Fruit fly (Drosophila melanogaster) whole organism, embryonic: ENCODE measurements around the gene fkh.

Source experiments
- CG10209 ChIP-seq: fragments of 200-800 bp; sonication (Bioruptor generic); optimal IDR thresholded peaks from 3 replicates; lab custom pipeline; 2017; ENCODE audit warnings: missing biosample characterization, mild to moderate bottlenecking, missing genetic modification characterization, missing genetic modification reagents
- CG13296 ChIP-seq: fragments of 200-800 bp; sonication (Bioruptor generic); optimal IDR thresholded peaks from 3 replicates; lab custom pipeline; 2018; ENCODE audit warnings: missing biosample characterization, mild to moderate bottlenecking, missing genetic modification characterization
- CG13624 ChIP-seq: fragments of 200-800 bp; sonication (Bioruptor generic); optimal IDR thresholded peaks from 2 replicates; lab custom pipeline; 2016; ENCODE audit warnings: missing biosample characterization, missing genetic modification characterization
- CG17359 ChIP-seq: fragments of 200-800 bp; sonication (Bioruptor generic); optimal IDR thresholded peaks from 3 replicates; lab custom pipeline; 2018; ENCODE audit warnings: missing biosample characterization, mild to moderate bottlenecking, missing genetic modification characterization, moderate library complexity
- CG18599 ChIP-seq: fragments of 200-800 bp; sonication (Bioruptor generic); optimal IDR thresholded peaks from 3 replicates; lab custom pipeline; 2017; ENCODE audit warnings: missing biosample characterization, missing genetic modification characterization, mild to moderate bottlenecking, moderate library complexity, missing genetic modification reagents
- CG2202 ChIP-seq: fragments of 200-800 bp; sonication (Bioruptor generic); optimal IDR thresholded peaks from 2 replicates; lab custom pipeline; 2018; ENCODE audit warnings: missing biosample characterization, mild to moderate bottlenecking, missing genetic modification characterization
- CG2889 ChIP-seq: fragments of 200-800 bp; sonication (Bioruptor generic); IDR thresholded peaks from 3 replicates; pipeline ENCODE4 v1.3.6; 2022; ENCODE audit warnings: missing biosample characterization, missing genetic modification characterization
- CG31441 ChIP-seq: fragments of 200-800 bp; sonication (Bioruptor generic); IDR thresholded peaks from 2 replicates; pipeline ENCODE4 v1.3.6; 2022; ENCODE audit warnings: missing biosample characterization, missing genetic modification characterization
- CG3407 ChIP-seq: fragments of 200-800 bp; sonication (Bioruptor generic); optimal IDR thresholded peaks from 2 replicates; lab custom pipeline; 2018; ENCODE audit warnings: missing biosample characterization, mild to moderate bottlenecking, missing genetic modification characterization
- CG3847 ChIP-seq: fragments of 200-800 bp; sonication (Bioruptor generic); IDR thresholded peaks from 2 replicates; pipeline ENCODE4 v1.3.6; 2022; ENCODE audit warnings: missing biosample characterization, missing genetic modification characterization
- CG4328 ChIP-seq: fragments of 200-800 bp; sonication (Bioruptor generic); optimal IDR thresholded peaks from 3 replicates; lab custom pipeline; 2017; ENCODE audit warnings: missing biosample characterization, missing genetic modification reagents, missing genetic modification characterization
- CG4404 ChIP-seq: fragments of 200-800 bp; sonication (Bioruptor generic); IDR thresholded peaks from 2 replicates; pipeline ENCODE4 v1.3.6; 2022; ENCODE audit warnings: missing biosample characterization, missing genetic modification characterization
- CG4730 ChIP-seq: fragments of 200-800 bp; sonication (Bioruptor generic); IDR thresholded peaks from 2 replicates; pipeline ENCODE4 v1.3.6; 2022; ENCODE audit warnings: missing biosample characterization, missing genetic modification characterization
- CG5953 ChIP-seq: fragments of 200-800 bp; sonication (Bioruptor generic); IDR thresholded peaks from 2 replicates; pipeline ENCODE4 v1.3.6; 2022; ENCODE audit warnings: missing biosample characterization, missing genetic modification characterization
- CG6689 ChIP-seq: fragments of 200-800 bp; sonication (Bioruptor generic); IDR thresholded peaks from 2 replicates; pipeline ENCODE4 v1.3.6; 2022; ENCODE audit warnings: missing biosample characterization, missing genetic modification characterization
- CG7271 ChIP-seq: fragments of 200-800 bp; sonication (Bioruptor generic); optimal IDR thresholded peaks from 2 replicates; lab custom pipeline; 2018; ENCODE audit warnings: missing biosample characterization, mild to moderate bottlenecking, missing genetic modification characterization, moderate library complexity
- CG9876 ChIP-seq: fragments of 200-800 bp; sonication (Bioruptor generic); optimal IDR thresholded peaks from 2 replicates; lab custom pipeline; 2016; ENCODE audit warnings: missing biosample characterization, missing genetic modification characterization
- D ChIP-seq, 2 experiments: fragments of 200-800 bp in 1 of 2; fragments of >200 bp in 1 of 2; sonication (Bioruptor generic) in 1 of 2; optimal IDR thresholded peaks; 2 replicates in 1 of 2; 3 replicates in 1 of 2; lab custom pipeline; 2017; ENCODE audit warnings: mild to moderate bottlenecking in 1 of 2, missing biosample characterization in 1 of 2, missing genetic modification characterization in 1 of 2, missing genetic modification reagents in 1 of 2
- Dll ChIP-seq: fragments of 200-800 bp; sonication (Bioruptor generic); IDR thresholded peaks from 4 replicates; pipeline ENCODE4 v1.3.6; 2022; ENCODE audit warnings: missing biosample characterization, missing genetic modification characterization; ENCODE audit not compliant: partially characterized antibody
- Doc3 ChIP-seq: fragments of 200-800 bp; sonication (Bioruptor generic); IDR thresholded peaks from 3 replicates; pipeline ENCODE4 v1.3.6; 2022; ENCODE audit warnings: missing biosample characterization, missing genetic modification characterization; ENCODE audit not compliant: partially characterized antibody
- Fer2 ChIP-seq: fragments of 200-800 bp; sonication (Bioruptor generic); optimal IDR thresholded peaks from 2 replicates; lab custom pipeline; 2018; ENCODE audit warnings: missing biosample characterization, mild to moderate bottlenecking, missing genetic modification characterization, moderate library complexity
- GATAe ChIP-seq: fragments of 200-800 bp; sonication (Bioruptor generic); conservative IDR thresholded peaks from 2 replicates; pipeline ENCODE4 v1.3.6; 2022; ENCODE audit warnings: missing biosample characterization, missing genetic modification characterization
- HLH4C ChIP-seq: fragments of 200-800 bp; sonication (Bioruptor generic); IDR thresholded peaks from 3 replicates; pipeline ENCODE4 v1.3.6; 2022; ENCODE audit warnings: missing biosample characterization, missing genetic modification characterization; ENCODE audit not compliant: partially characterized antibody
- HLHmδ ChIP-seq: fragments of 200-800 bp; sonication (Bioruptor generic); optimal IDR thresholded peaks from 2 replicates; lab custom pipeline; 2018; ENCODE audit warnings: missing biosample characterization, mild to moderate bottlenecking, missing genetic modification characterization, moderate library complexity
- Hey ChIP-seq: fragments of 200-800 bp; sonication (Bioruptor generic); optimal IDR thresholded peaks from 3 replicates; lab custom pipeline; 2018; ENCODE audit warnings: missing biosample characterization, mild to moderate bottlenecking, missing genetic modification characterization
- Hr78 ChIP-seq, 2 experiments: fragments of 200-800 bp in 1 of 2; fragments of >200 bp in 1 of 2; sonication (Bioruptor generic) in 1 of 2; optimal IDR thresholded peaks; 2 replicates each; lab custom pipeline; 2017 to 2019; ENCODE audit warnings: missing biosample characterization in 2 of 2, missing genetic modification characterization in 2 of 2, mild to moderate bottlenecking in 1 of 2, moderate library complexity in 1 of 2
- MBD-R2 ChIP-seq: fragments of 200-800 bp; sonication (Bioruptor generic); IDR thresholded peaks from 2 replicates; pipeline ENCODE4 v1.3.6; 2022; ENCODE audit warnings: missing biosample characterization, missing genetic modification characterization
- Mad ChIP-seq: fragments of 200-800 bp; sonication (Bioruptor generic); optimal IDR thresholded peaks from 2 replicates; lab custom pipeline; 2016; ENCODE audit warnings: missing biosample characterization, missing genetic modification characterization
- Myb ChIP-seq: fragments of 200-800 bp; sonication (Bioruptor generic); optimal IDR thresholded peaks from 2 replicates; lab custom pipeline; 2016; ENCODE audit warnings: missing biosample characterization, missing genetic modification characterization
- NC2α ChIP-seq: fragments of 200-800 bp; sonication (Bioruptor generic); optimal IDR thresholded peaks from 2 replicates; lab custom pipeline; 2016; ENCODE audit warnings: missing biosample characterization, missing genetic modification characterization
- Neu2 ChIP-seq: fragments of 200-800 bp; sonication (Bioruptor generic); optimal IDR thresholded peaks from 3 replicates; lab custom pipeline; 2016; ENCODE audit warnings: missing biosample characterization, missing genetic modification characterization, borderline replicate concordance
- PHDP ChIP-seq: fragments of 200-800 bp; sonication (Bioruptor generic); optimal IDR thresholded peaks from 3 replicates; lab custom pipeline; 2018; ENCODE audit warnings: missing biosample characterization, mild to moderate bottlenecking, missing genetic modification characterization, moderate library complexity
- Stat92E ChIP-seq, 3 experiments: fragments of >200 bp in 2 of 3; fragments of 200-800 bp in 1 of 3; sonication (Bioruptor generic) in 1 of 3; optimal IDR thresholded peaks; 2 replicates each; lab custom pipeline; 2017 to 2019; ENCODE audit warnings: missing biosample characterization in 3 of 3, missing genetic modification characterization in 3 of 3, mild to moderate bottlenecking in 1 of 3, moderate library complexity in 1 of 3
- Xbp1 ChIP-seq: fragments of 200-800 bp; sonication (Bioruptor generic); optimal IDR thresholded peaks from 3 replicates; lab custom pipeline; 2016; ENCODE audit warnings: missing biosample characterization, mild to moderate bottlenecking, missing genetic modification characterization
- bigmax ChIP-seq: fragments of 200-800 bp; sonication (Bioruptor generic); optimal IDR thresholded peaks from 2 replicates; lab custom pipeline; 2018; ENCODE audit warnings: missing biosample characterization, mild to moderate bottlenecking, missing genetic modification characterization
- btn ChIP-seq: fragments of 200-800 bp; sonication (Bioruptor generic); optimal IDR thresholded peaks from 2 replicates; lab custom pipeline; 2016; ENCODE audit warnings: missing biosample characterization, missing genetic modification characterization
- corto ChIP-seq: fragments of 200-800 bp; sonication (Bioruptor generic); optimal IDR thresholded peaks from 2 replicates; lab custom pipeline; 2016; ENCODE audit warnings: missing biosample characterization, mild to moderate bottlenecking, missing genetic modification characterization, moderate library complexity
- dimm ChIP-seq: fragments of 200-800 bp; sonication (Bioruptor generic); IDR thresholded peaks from 2 replicates; pipeline ENCODE4 v1.3.6; 2022; ENCODE audit warnings: missing biosample characterization, missing genetic modification characterization
- gcm2 ChIP-seq: fragments of 200-800 bp; sonication (Bioruptor generic); optimal IDR thresholded peaks from 2 replicates; lab custom pipeline; 2016; ENCODE audit warnings: missing biosample characterization, missing genetic modification characterization
- gem ChIP-seq: fragments of 200-800 bp; sonication (Bioruptor generic); optimal IDR thresholded peaks from 2 replicates; lab custom pipeline; 2019; ENCODE audit warnings: missing biosample characterization, mild to moderate bottlenecking, missing genetic modification characterization, moderate library complexity
- insv ChIP-seq, 2 experiments: fragments of 200-800 bp; sonication (Bioruptor generic); optimal IDR thresholded peaks; 3 replicates each; lab custom pipeline; 2016 to 2018; ENCODE audit warnings: missing biosample characterization in 2 of 2, missing genetic modification characterization in 2 of 2
- otp ChIP-seq: fragments of 200-800 bp; sonication (Bioruptor generic); IDR thresholded peaks from 3 replicates; pipeline ENCODE4, ENCODE4 v1.3.6; 2022; ENCODE audit warnings: missing biosample characterization, missing genetic modification characterization
- pb ChIP-seq: fragments of 200-800 bp; sonication (Bioruptor generic); optimal IDR thresholded peaks from 3 replicates; lab custom pipeline; 2016; ENCODE audit warnings: missing biosample characterization, missing genetic modification characterization
- row ChIP-seq: fragments of 200-800 bp; sonication (Bioruptor generic); IDR thresholded peaks from 3 replicates; pipeline ENCODE4 v1.3.6; 2022; ENCODE audit warnings: missing biosample characterization, missing genetic modification characterization
- sc ChIP-seq, 3 experiments: fragments of >200 bp in 2 of 3; fragments of 200-800 bp in 1 of 3; sonication (Bioruptor generic) in 1 of 3; optimal IDR thresholded peaks; 2 replicates in 2 of 3; 3 replicates in 1 of 3; lab custom pipeline; 2017; ENCODE audit warnings: mild to moderate bottlenecking in 1 of 3, missing biosample characterization in 1 of 3, missing genetic modification characterization in 1 of 3, missing genetic modification reagents in 1 of 3
- slou ChIP-seq: fragments of 200-800 bp; sonication (Bioruptor generic); optimal IDR thresholded peaks from 3 replicates; lab custom pipeline; 2016; ENCODE audit warnings: missing biosample characterization, missing genetic modification characterization
- sr ChIP-seq: fragments of 200-800 bp; sonication (Bioruptor generic); IDR thresholded peaks from 3 replicates; pipeline ENCODE4 v1.3.6; 2022; ENCODE audit warnings: missing biosample characterization, missing genetic modification characterization
- zen ChIP-seq: fragments of 200-800 bp; sonication (Bioruptor generic); optimal IDR thresholded peaks from 3 replicates; lab custom pipeline; 2018; ENCODE audit warnings: missing biosample characterization, mild to moderate bottlenecking, missing genetic modification characterization, moderate library complexity

The fkh gene

DNA sequence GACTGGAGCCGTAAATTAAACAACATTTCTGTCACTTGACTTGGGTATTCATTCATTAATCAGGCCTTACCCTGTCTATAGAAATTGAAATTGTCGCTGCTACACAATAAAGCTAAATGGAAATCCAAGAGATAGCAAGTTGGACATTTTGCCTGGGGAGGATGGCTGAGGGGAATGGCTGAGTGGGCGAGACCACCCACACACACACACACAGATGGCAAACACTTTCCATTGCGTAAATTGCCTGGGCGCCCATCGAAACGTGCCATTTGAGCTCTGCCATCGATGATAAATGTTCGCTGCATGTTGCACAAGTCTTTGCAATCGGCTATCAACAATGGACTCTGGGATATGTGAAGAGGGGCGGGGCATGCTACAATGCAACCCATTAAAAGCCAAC, 42.2 kb upstream of the fkh start:
- TF ChIP-seq D (optimal IDR thresholded peaks at IDR 0.05; lab: Kevin White, UChicago) (no peak), D (GFP tag; optimal IDR thresholded peaks at IDR 0.05; lab: Kevin White, UChicago) (no peak), sr (GFP tag; lab: Robert Waterston, UW) (peak; percentile 92), corto (GFP tag; lab: Kevin White, UChicago) (no peak), slou (no peak), GATAe (GFP tag; lab: Robert Waterston, UW) (no peak), insv (GFP tag; optimal IDR thresholded peaks at IDR 0.05; lab: Kevin White, UChicago) (no peak)

DNA sequence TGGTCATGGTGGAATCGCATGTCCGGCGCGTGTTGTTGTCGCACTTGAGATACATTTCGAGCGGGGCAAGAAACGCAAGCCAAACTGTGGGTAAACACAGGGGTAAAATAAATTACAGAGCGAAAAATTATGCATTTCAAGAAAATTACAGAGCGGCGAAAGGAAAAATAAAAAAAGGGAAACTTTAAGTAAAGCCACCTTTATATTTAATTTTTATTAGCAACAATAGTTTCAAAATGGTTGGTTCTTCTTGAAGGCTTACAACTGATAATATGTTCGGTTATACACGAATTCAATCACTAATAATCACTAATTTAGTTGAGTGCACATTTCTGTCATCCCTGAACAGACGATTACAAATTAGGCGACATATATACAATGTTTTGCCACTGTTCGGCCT, 38.5 kb upstream of the fkh start:
- TF ChIP-seq Doc3 (GFP tag; lab: Robert Waterston, UW) = no peak
- TF ChIP-seq CG13296 (GFP tag; lab: Kevin White, UChicago) = no peak
- TF ChIP-seq btn (GFP tag; lab: Kevin White, UChicago) = no peak
- no peak for TF ChIP-seq bigmax
- peak; percentile 50; the same call in 1 of the 2 replicates for TF ChIP-seq CG31441
- no peak for TF ChIP-seq zen
- TF ChIP-seq CG4328 (GFP tag; lab: Kevin White, UChicago) = no peak
- TF ChIP-seq sc (optimal IDR thresholded peaks at IDR 0.05; lab: Kevin White, UChicago) = no peak
- no peak for TF ChIP-seq sc (GFP tag; optimal IDR thresholded peaks at IDR 0.05; lab: Kevin White, UChicago)
- TF ChIP-seq CG5953 = no peak
- no peak for TF ChIP-seq dimm (GFP tag; lab: Robert Waterston, UW)
- TF ChIP-seq Mad (GFP tag; lab: Kevin White, UChicago) = no peak
- TF ChIP-seq CG6689 (GFP tag; lab: Robert Waterston, UW) = 0 out of 2 replicates have a peak, but pooled peaks have one; percentile 22
- no peak for TF ChIP-seq Myb (GFP tag; lab: Kevin White, UChicago)
- no peak for TF ChIP-seq CG2202 (tag; lab: Kevin White, UChicago)
- TF ChIP-seq NC2α (GFP tag; lab: Kevin White, UChicago) = no peak
- no peak for TF ChIP-seq CG3407
- no peak for TF ChIP-seq CG9876
- TF ChIP-seq Neu2 (GFP tag; lab: Kevin White, UChicago) = no peak
- TF ChIP-seq Xbp1 = peak; percentile 18
- no peak for TF ChIP-seq Hr78 (GFP tag; optimal IDR thresholded peaks at IDR 0.05; lab: Kevin White, UChicago)
- TF ChIP-seq CG2889 = no peak
- peak; percentile 51; the same call in 2 of the 3 replicates for TF ChIP-seq row (GFP tag; lab: Robert Waterston, UW)
- no peak for TF ChIP-seq CG3847 (GFP tag; lab: Robert Waterston, UW)
- no peak for TF ChIP-seq HLHmδ (GFP tag; lab: Kevin White, UChicago)
- no peak for TF ChIP-seq CG13624 (GFP tag; lab: Kevin White, UChicago)
- TF ChIP-seq pb (GFP tag; lab: Kevin White, UChicago) = no peak
- TF ChIP-seq PHDP (tag; lab: Kevin White, UChicago) = no peak
- no peak for TF ChIP-seq Fer2 (tag; lab: Kevin White, UChicago)
- no peak for TF ChIP-seq insv (GFP tag; optimal IDR thresholded peaks at IDR 0.05; lab: Kevin White, UChicago)
- TF ChIP-seq CG18599 (GFP tag; lab: Kevin White, UChicago) = no peak
- no peak for TF ChIP-seq gcm2
- no peak for TF ChIP-seq CG4730 (GFP tag; lab: Robert Waterston, UW)
- TF ChIP-seq CG7271 (tag; lab: Kevin White, UChicago) = no peak
- peak; percentile 36 for TF ChIP-seq CG17359 (tag; lab: Kevin White, UChicago)
- no peak for TF ChIP-seq Stat92E (GFP tag; optimal IDR thresholded peaks at IDR 0.05; lab: Kevin White, UChicago)
- peak; percentile 57 for TF ChIP-seq gem
- no peak for TF ChIP-seq Hey
- no peak for TF ChIP-seq otp
- no peak for TF ChIP-seq HLH4C (GFP tag; lab: Robert Waterston, UW)
- no peak for TF ChIP-seq Dll (GFP tag; lab: Robert Waterston, UW)
- no peak for TF ChIP-seq MBD-R2 (GFP tag; lab: Robert Waterston, UW)
- TF ChIP-seq CG4404 (GFP tag; lab: Robert Waterston, UW) = no peak
- peak; percentile 12 for TF ChIP-seq CG10209 (GFP tag; lab: Kevin White, UChicago)
